Fruit fly (Drosophila melanogaster): ENCODE measurements around the gene CG9593.

Gene CG9593

dm6 chr3R:15806341-15806740, 4.3 kb downstream of the CG9593 start:
- TF ChIP-seq CG8478 (optimal IDR thresholded peaks at IDR 0.05) (no peak), CTCF (optimal IDR thresholded peaks at IDR 0.05) (no peak)

DNA sequence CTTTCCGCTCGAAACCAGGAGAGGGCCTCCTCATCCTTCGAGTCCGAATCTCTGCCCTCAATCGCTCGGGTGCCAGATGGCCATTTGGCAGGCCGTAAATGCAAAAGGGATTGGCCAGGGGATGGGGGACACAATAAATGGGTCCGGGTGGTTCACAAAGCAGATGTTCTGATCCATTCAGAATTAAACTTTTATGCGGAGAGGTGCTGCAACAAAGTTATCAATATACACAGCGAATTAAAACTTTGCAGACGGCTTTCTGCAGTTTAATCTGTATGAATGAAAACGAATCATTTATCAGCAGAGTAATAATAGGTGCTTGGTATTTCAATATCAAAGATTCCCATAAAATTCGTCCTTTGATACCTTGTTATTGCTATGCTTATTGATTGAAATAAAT, 5.2 kb downstream of the CG9593 start:
- TF ChIP-seq CG8478 (optimal IDR thresholded peaks at IDR 0.05) (no peak), CTCF (optimal IDR thresholded peaks at IDR 0.05) (no peak)

DNA sequence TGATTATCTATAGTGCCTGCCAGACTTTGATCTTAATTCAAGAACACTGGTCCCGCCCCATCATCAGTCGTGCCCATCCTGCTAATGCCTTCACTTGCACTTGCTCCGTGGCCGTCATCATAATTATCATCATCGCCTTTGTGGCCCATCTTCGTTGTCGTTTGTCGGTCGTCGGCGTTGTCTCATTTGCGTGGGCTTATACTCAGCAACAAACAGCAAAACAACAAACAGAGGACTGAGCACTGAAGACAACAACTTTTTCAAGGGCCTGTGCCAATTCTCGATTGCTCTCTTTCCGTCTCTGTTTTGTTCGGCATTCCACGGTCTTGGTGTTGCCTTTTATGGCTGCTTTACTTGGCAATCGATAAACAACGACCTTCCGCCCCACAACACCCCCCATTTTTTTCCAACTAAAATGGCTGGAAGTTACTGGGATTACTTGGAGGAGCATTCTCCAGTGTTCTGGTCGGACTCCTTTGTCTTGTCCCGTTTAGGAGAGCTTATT, 5.9 kb downstream of the CG9593 start:
- TF ChIP-seq CTCF (optimal IDR thresholded peaks at IDR 0.05) (no peak), CG8478 (optimal IDR thresholded peaks at IDR 0.05) (no peak)

DNA sequence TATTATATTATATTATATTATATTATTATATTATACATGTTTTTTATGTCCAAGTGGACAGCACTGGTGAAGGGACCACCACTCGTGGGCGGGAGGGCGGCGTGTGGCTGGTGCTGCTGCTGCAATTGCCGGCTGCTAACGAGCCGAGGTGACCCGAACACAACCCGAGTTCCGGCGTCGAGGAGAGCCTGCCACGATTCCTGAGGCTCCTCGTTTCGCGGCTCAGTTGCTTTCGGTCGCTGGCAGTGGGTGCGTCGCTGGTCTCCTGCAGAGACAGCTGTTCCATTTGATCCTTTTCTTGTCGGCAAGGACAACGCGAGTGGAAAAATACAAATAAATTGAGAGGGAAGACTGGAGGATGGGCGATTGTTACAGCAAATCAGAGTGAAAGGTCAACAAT, 8.3 kb downstream of the CG9593 start:
- no peak for TF ChIP-seq CG8478 (optimal IDR thresholded peaks at IDR 0.05)
- no peak for TF ChIP-seq CTCF (optimal IDR thresholded peaks at IDR 0.05)

dm6 chr3R:15814150-15814549, 12.1 kb downstream of the CG9593 start:
- TF ChIP-seq CG8478 (optimal IDR thresholded peaks at IDR 0.05) (no peak), CTCF (optimal IDR thresholded peaks at IDR 0.05) (no peak)

DNA sequence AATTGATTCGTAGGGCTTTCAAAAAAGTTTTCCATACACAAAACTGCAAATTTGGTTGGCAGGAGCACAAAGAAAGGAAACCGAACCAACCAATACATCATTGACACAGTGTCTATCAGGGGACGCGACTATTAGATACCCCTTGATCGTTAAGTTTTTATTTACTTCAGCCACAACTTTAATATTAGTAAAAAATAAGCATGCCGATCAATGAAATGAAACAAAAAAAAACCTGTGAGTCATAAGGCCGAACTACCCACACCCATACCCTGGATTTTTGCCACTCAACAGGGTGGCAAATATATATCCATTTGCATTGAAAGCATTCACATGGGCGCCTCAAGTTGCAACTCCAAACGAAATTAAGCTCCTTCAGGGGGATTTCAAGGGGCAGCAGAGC, 14.2 kb downstream of the CG9593 start:
- no peak for TF ChIP-seq CG8478 (optimal IDR thresholded peaks at IDR 0.05)
- no peak for TF ChIP-seq CTCF (optimal IDR thresholded peaks at IDR 0.05)

dm6 chr3R:15825521-15825920, 23.4 kb downstream of the CG9593 start, which contains the start of gene CG4576:
TSS of gene CG4576 (plus strand) at chr3R:15825747.
- TF ChIP-seq CG8478 (optimal IDR thresholded peaks at IDR 0.05) (no peak), CTCF (optimal IDR thresholded peaks at IDR 0.05) (no peak)

DNA sequence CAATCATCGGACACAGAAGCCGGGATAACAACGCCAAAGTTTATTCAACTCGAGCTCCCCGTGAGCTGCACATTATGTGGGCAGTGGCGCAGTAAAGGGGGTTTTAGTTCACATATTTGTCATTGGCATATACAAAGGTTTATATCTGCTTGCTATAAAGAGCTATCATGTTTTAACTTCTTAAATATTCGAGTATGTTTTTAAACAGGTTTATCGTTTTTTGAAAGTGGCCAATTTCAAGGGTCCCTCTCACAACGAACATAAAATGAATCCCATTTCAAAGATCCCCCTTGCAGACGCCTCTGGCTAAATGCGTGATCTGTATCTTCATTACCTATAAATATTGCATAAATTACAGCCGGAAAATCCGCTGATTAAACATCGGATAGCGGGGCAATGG, 25.5 kb downstream of the CG9593 start:
- TF ChIP-seq CG8478 (optimal IDR thresholded peaks at IDR 0.05) (no peak), CTCF (optimal IDR thresholded peaks at IDR 0.05) (no peak)

- TF ChIP-seq CG8478 (optimal IDR thresholded peaks at IDR 0.05) (no peak), CTCF (optimal IDR thresholded peaks at IDR 0.05) (no peak)
Observed at dm6 chr3R:15832525-15832924, 30.4 kb downstream of the CG9593 start, which contains the start of gene rec. TSS of gene rec (minus strand) at chr3R:15832632.

DNA sequence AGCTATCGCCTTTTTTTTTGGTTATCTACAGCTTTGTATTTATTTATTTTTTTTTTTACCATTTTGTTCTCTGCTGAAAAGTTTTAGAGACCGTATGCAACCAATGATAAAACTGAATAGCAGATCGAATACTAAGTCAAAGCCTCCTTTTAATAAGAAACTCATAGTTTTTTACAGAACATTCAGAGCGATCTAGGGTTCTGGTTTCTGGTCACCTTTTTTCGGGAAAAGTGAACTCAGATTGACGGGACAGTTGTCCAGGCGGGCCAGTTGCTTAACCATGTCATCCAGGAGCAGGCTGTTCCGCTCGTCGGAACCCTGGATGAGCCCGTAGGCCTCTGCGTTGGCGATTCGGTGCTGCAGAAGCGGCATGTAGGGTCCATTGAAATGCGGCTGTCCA, 31.3 kb downstream of the CG9593 start, which contains the start of gene CG43318:
Gene CG43318 (minus strand): TSS at position 101 of the 400 bp plus-strand sequence.
- no peak for TF ChIP-seq CG8478 (optimal IDR thresholded peaks at IDR 0.05)
- TF ChIP-seq CTCF (optimal IDR thresholded peaks at IDR 0.05) = no peak

- TF ChIP-seq CG8478 (optimal IDR thresholded peaks at IDR 0.05) (no peak), CTCF (optimal IDR thresholded peaks at IDR 0.05) (no peak)
Observed at dm6 chr3R:15834375-15835031, 32.4 kb downstream of the CG9593 start, which contains the start of the genes CG43317 and Arpc3A. TSS of gene CG43317 (minus strand) at chr3R:15834425. TSS of gene Arpc3A (plus strand) at chr3R:15834648.

DNA sequence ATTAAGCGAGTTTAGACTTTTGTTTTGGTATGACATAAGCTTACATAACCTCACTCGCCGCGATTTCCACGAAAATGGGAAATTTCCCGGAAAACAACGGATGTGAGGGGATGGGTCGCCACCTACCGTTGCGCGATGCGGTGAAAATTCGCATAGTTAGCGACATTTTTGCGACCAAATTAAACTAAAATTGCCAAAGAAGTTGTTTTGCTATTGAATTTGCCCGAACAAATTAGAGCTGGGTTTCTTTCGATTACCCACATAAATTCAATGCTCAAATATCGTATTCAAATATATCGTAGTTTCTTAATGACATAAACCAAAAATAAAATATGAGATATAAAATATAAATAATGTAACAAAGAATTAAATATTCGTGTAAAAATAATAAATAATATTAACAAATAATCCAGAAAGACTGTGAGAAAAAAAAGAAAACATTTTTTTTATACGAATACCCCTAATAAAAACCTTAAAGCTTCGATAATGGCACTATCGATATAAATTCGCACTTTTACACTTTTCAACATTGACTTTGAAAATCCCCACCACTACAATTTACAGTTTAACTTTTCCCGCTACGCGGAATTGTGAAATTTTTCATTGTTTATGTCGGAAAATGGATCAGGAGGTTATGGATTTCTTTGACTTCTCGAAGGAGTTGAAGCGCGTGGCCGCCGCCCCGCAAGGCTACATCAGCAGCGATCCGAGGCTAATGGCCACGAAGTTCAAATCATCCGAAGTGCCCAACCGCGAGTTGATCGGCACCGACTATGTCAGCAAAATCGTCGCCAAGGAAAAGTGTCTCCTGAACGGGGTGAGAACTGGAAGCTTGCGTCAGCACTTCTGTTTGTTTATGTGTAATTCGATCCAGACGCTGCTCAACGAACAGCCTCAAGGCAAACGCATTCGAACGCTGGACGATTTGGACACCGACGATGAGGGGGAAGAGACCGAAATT, 35.1 kb downstream of the CG9593 start, which contains the start of the genes ND-23 and spn-E:
Gene ND-23 (minus strand): TSS at position 254 of the 961 bp plus-strand sequence.
Gene spn-E (plus strand): TSS at position 556 of the 961 bp plus-strand sequence.
- no peak for TF ChIP-seq CG8478 (optimal IDR thresholded peaks at IDR 0.05)
- TF ChIP-seq CTCF (optimal IDR thresholded peaks at IDR 0.05) = no peak

DNA sequence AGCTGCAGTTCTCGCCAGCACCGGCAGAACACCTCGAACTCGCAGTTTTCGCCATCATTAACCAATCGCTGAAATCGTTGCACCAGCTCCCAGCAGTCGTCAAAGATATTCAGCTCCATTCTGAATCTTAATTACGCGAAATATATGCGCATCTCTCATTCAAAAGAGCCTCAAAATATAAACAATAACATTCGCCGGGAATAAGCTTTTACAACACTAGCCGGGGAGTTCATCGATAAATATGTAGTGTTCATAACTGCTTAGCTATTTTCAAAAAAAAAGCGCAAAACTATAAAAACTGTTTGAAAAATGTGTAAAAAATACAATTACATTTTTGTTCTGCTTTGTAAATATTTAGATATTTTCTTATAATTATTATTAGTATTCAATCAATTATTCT, 37.2 kb downstream of the CG9593 start, which contains the start of gene Pbp45:
Gene Pbp45 (minus strand): TSS at position 222 of the 400 bp plus-strand sequence.
- no peak for TF ChIP-seq CG8478 (optimal IDR thresholded peaks at IDR 0.05)
- TF ChIP-seq CTCF (optimal IDR thresholded peaks at IDR 0.05) = no peak

DNA sequence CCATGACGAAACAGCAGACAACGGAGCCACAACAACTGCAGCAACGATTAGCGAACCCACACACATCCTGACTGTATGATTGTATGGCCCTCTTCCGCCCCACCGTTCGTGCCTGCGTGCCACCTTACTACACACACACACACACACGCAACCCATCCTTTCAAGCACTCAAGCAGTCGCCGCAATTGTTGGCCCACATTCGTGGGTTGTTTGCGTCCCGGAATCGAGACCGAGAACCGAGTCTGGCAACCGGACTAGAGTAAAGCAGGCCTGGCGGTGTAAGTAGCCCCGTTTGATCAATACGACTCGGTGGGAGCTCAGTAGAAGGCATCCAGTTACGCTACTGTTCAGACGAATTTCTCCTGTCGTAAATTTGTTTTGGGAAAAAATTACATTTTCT, 44.2 kb downstream of the CG9593 start, which contains the start of gene CG4546:
Gene CG4546 (plus strand): TSS at position 301 of the 400 bp plus-strand sequence.
- no peak for TF ChIP-seq CTCF (optimal IDR thresholded peaks at IDR 0.05)
- TF ChIP-seq CG8478 (optimal IDR thresholded peaks at IDR 0.05) = no peak

dm6 chr3R:15851912-15852311, 49.8 kb downstream of the CG9593 start:
- TF ChIP-seq CTCF (optimal IDR thresholded peaks at IDR 0.05) = no peak
- no peak for TF ChIP-seq CG8478 (optimal IDR thresholded peaks at IDR 0.05)

Data from S2 (cell line).